Worm (Caenorhabditis elegans) whole organism, mixed stage, embryonic: Measurements from ENCODE around the gene plx-2.

Experiments
- blmp-1 ChIP-seq: fragments of 150-350 bp; optimal IDR thresholded peaks from 2 replicates; lab custom pipeline; 2014; ENCODE audit warnings: missing biosample characterization, missing genetic modification characterization
- elt-3 ChIP-seq: fragments of 150-350 bp; optimal IDR thresholded peaks from 2 replicates; lab custom pipeline; 2014; ENCODE audit warnings: missing biosample characterization, missing genetic modification characterization
- mls-2 ChIP-seq: sonication (generic microtip); optimal IDR thresholded peaks from 2 replicates; lab custom pipeline; 2016; ENCODE audit warnings: mild to moderate bottlenecking, missing genetic modification characterization, moderate library complexity, missing compliant biosample characterization
- snpc-4 ChIP-seq: fragments of 150-350 bp; optimal IDR thresholded peaks from 2 replicates; lab custom pipeline; 2014; ENCODE audit warnings: missing biosample characterization, missing genetic modification characterization

- TF ChIP-seq blmp-1 (tag; lab: Kevin White, UChicago) (no peak), mls-2 (tag; lab: Kevin White, UChicago) (no peak), elt-3 (no peak), snpc-4 (tag; lab: Kevin White, UChicago) (no peak)
Observed at ce11 chrII:14413035-14413525, 11.6 kb downstream of the plx-2 start, which contains the start of gene exl-1.
